Fruit fly (Drosophila melanogaster) whole organism, embryonic: ENCODE results near the gene sit.

Experiments
- CG10654 ChIP-seq: fragments of 200-800 bp; sonication (Bioruptor generic); optimal IDR thresholded peaks from 2 replicates; lab custom pipeline; 2016; ENCODE audit warnings: missing biosample characterization, missing genetic modification characterization
- CG11085 ChIP-seq: fragments of 200-800 bp; sonication (Bioruptor generic); IDR thresholded peaks from 2 replicates; pipeline ENCODE4 v1.3.6; 2022; ENCODE audit warnings: missing biosample characterization, missing genetic modification characterization
- CG14014 ChIP-seq: fragments of 200-800 bp; sonication (Bioruptor generic); IDR thresholded peaks from 2 replicates; pipeline ENCODE4 v1.3.6; 2022; ENCODE audit warnings: missing biosample characterization, missing genetic modification characterization
- CG15073 ChIP-seq: fragments of 200-800 bp; sonication (Bioruptor generic); optimal IDR thresholded peaks from 2 replicates; lab custom pipeline; 2016; ENCODE audit warnings: missing biosample characterization, missing genetic modification characterization
- CG1529 ChIP-seq: fragments of 200-800 bp; sonication (Bioruptor generic); optimal IDR thresholded peaks from 3 replicates; lab custom pipeline; 2018; ENCODE audit warnings: missing biosample characterization, missing genetic modification characterization
- CG16779 ChIP-seq: fragments of 200-800 bp; sonication (Bioruptor generic); IDR thresholded peaks from 2 replicates; pipeline ENCODE4 v1.3.6; 2022; ENCODE audit warnings: missing biosample characterization, missing genetic modification characterization
- CG30403 ChIP-seq: fragments of 200-800 bp; sonication (Bioruptor generic); optimal IDR thresholded peaks from 3 replicates; lab custom pipeline; 2016; ENCODE audit warnings: missing biosample characterization, missing genetic modification characterization
- CG32772 ChIP-seq: fragments of 200-800 bp; sonication (Bioruptor generic); IDR thresholded peaks from 2 replicates; pipeline ENCODE4 v1.3.6; 2022; ENCODE audit warnings: missing biosample characterization, missing genetic modification characterization
- CG33213 ChIP-seq: fragments of 200-800 bp; sonication (Bioruptor generic); optimal IDR thresholded peaks from 3 replicates; lab custom pipeline; 2016; ENCODE audit warnings: missing biosample characterization, missing genetic modification characterization
- CG33557 ChIP-seq: fragments of 200-800 bp; sonication (Bioruptor generic); optimal IDR thresholded peaks from 2 replicates; lab custom pipeline; 2019; ENCODE audit warnings: missing biosample characterization, mild to moderate bottlenecking, missing genetic modification characterization, moderate library complexity
- CG34422 ChIP-seq: fragments of 200-800 bp; sonication (Bioruptor generic); IDR thresholded peaks from 3 replicates; pipeline ENCODE4 v1.3.6; 2022; ENCODE audit warnings: missing biosample characterization, missing genetic modification characterization
- CG4404 ChIP-seq: fragments of 200-800 bp; sonication (Bioruptor generic); IDR thresholded peaks from 2 replicates; pipeline ENCODE4 v1.3.6; 2022; ENCODE audit warnings: missing biosample characterization, missing genetic modification characterization
- CG4617 ChIP-seq: fragments of 200-800 bp; sonication (Bioruptor generic); optimal IDR thresholded peaks from 3 replicates; lab custom pipeline; 2016; ENCODE audit warnings: missing biosample characterization, missing genetic modification characterization, borderline replicate concordance
- CG4707 ChIP-seq: fragments of 200-800 bp; sonication (Bioruptor generic); optimal IDR thresholded peaks from 2 replicates; lab custom pipeline; 2018; ENCODE audit warnings: missing biosample characterization, mild to moderate bottlenecking, missing genetic modification characterization, moderate library complexity
- CG6854 ChIP-seq: fragments of 200-800 bp; sonication (Bioruptor generic); optimal IDR thresholded peaks from 3 replicates; lab custom pipeline; 2017; ENCODE audit warnings: missing biosample characterization, mild to moderate bottlenecking, missing genetic modification characterization
- CG7372 ChIP-seq: fragments of 200-800 bp; sonication (Bioruptor generic); IDR thresholded peaks from 2 replicates; pipeline ENCODE4 v1.3.6; 2022; ENCODE audit warnings: missing biosample characterization, missing genetic modification characterization
- CG7928 ChIP-seq: fragments of 200-800 bp; sonication (Bioruptor generic); optimal IDR thresholded peaks from 2 replicates; lab custom pipeline; 2017; ENCODE audit warnings: missing biosample characterization, mild to moderate bottlenecking, missing genetic modification characterization
- CG7987 ChIP-seq: fragments of 200-800 bp; sonication (Bioruptor generic); optimal IDR thresholded peaks from 2 replicates; lab custom pipeline; 2018; ENCODE audit warnings: missing biosample characterization, mild to moderate bottlenecking, missing genetic modification characterization, moderate library complexity
- CG9437 ChIP-seq: fragments of 200-800 bp; sonication (Bioruptor generic); optimal IDR thresholded peaks from 2 replicates; lab custom pipeline; 2018; ENCODE audit warnings: missing biosample characterization, mild to moderate bottlenecking, missing genetic modification characterization
- CG9932 ChIP-seq: fragments of 200-800 bp; sonication (Bioruptor generic); IDR thresholded peaks from 2 replicates; pipeline ENCODE4 v1.3.6; 2022; ENCODE audit warnings: missing biosample characterization, missing genetic modification characterization
- CoRest ChIP-seq: fragments of 200-800 bp; sonication (Bioruptor generic); optimal IDR thresholded peaks from 3 replicates; lab custom pipeline; 2018; ENCODE audit warnings: missing biosample characterization, mild to moderate bottlenecking, missing genetic modification characterization, moderate library complexity
- Dbx ChIP-seq: fragments of 200-800 bp; sonication (Bioruptor generic); IDR thresholded peaks from 3 replicates; pipeline ENCODE4 v1.3.6; 2022; ENCODE audit warnings: missing biosample characterization, missing genetic modification characterization
- Deaf1 ChIP-seq: fragments of 200-800 bp; optimal IDR thresholded peaks from 3 replicates; lab custom pipeline; 2019; ENCODE audit warnings: missing biosample characterization, mild to moderate bottlenecking, missing genetic modification characterization, moderate library complexity
- Dll ChIP-seq: fragments of 200-800 bp; sonication (Bioruptor generic); IDR thresholded peaks from 4 replicates; pipeline ENCODE4 v1.3.6; 2022; ENCODE audit warnings: missing biosample characterization, missing genetic modification characterization; ENCODE audit not compliant: partially characterized antibody
- Doc3 ChIP-seq: fragments of 200-800 bp; sonication (Bioruptor generic); IDR thresholded peaks from 3 replicates; pipeline ENCODE4 v1.3.6; 2022; ENCODE audit warnings: missing biosample characterization, missing genetic modification characterization; ENCODE audit not compliant: partially characterized antibody
- HHEX ChIP-seq: fragments of 200-800 bp; sonication (Bioruptor generic); optimal IDR thresholded peaks from 3 replicates; lab custom pipeline; 2017; ENCODE audit warnings: missing biosample characterization, mild to moderate bottlenecking, missing genetic modification characterization, missing genetic modification reagents
- Hey ChIP-seq: fragments of 200-800 bp; sonication (Bioruptor generic); optimal IDR thresholded peaks from 3 replicates; lab custom pipeline; 2018; ENCODE audit warnings: missing biosample characterization, mild to moderate bottlenecking, missing genetic modification characterization
- Hr78 ChIP-seq, 2 experiments: fragments of 200-800 bp in 1 of 2; fragments of >200 bp in 1 of 2; sonication (Bioruptor generic) in 1 of 2; optimal IDR thresholded peaks; 2 replicates each; lab custom pipeline; 2017 to 2019; ENCODE audit warnings: missing biosample characterization in 2 of 2, missing genetic modification characterization in 2 of 2, mild to moderate bottlenecking in 1 of 2, moderate library complexity in 1 of 2
- NC2β ChIP-seq: fragments of 200-800 bp; sonication (Bioruptor generic); optimal IDR thresholded peaks from 2 replicates; lab custom pipeline; 2016; ENCODE audit warnings: missing biosample characterization, missing genetic modification characterization
- Optix ChIP-seq: fragments of 200-800 bp; sonication (Bioruptor generic); IDR thresholded peaks from 3 replicates; pipeline ENCODE4 v1.3.6; 2022; ENCODE audit warnings: missing biosample characterization, missing genetic modification characterization
- Pdp1 ChIP-seq, 2 experiments: fragments of 200-800 bp; sonication (Bioruptor generic); optimal IDR thresholded peaks; 3 replicates each; lab custom pipeline; 2016; ENCODE audit warnings: missing biosample characterization in 2 of 2, missing genetic modification characterization in 2 of 2, mild to moderate bottlenecking in 1 of 2, moderate library complexity in 1 of 2
- Rfx ChIP-seq: fragments of 200-800 bp; sonication (Bioruptor generic); IDR thresholded peaks from 2 replicates; pipeline ENCODE4 v1.3.6; 2022; ENCODE audit warnings: missing biosample characterization, missing genetic modification characterization
- ab ChIP-seq: fragments of 200-800 bp; sonication (Bioruptor generic); optimal IDR thresholded peaks from 2 replicates; lab custom pipeline; 2016; ENCODE audit warnings: missing biosample characterization, missing genetic modification characterization
- al ChIP-seq: fragments of 200-800 bp; sonication (Bioruptor generic); IDR thresholded peaks from 2 replicates; pipeline ENCODE4 v1.3.6; 2022; ENCODE audit warnings: missing biosample characterization, missing genetic modification characterization
- ase ChIP-seq: fragments of 200-800 bp; sonication (Bioruptor generic); IDR thresholded peaks from 3 replicates; pipeline ENCODE4 v1.3.6; 2022; ENCODE audit warnings: missing biosample characterization, missing genetic modification characterization
- ato ChIP-seq: fragments of 200-800 bp; sonication (Bioruptor generic); IDR thresholded peaks from 2 replicates; pipeline ENCODE4 v1.3.6; 2022; ENCODE audit warnings: missing biosample characterization, missing genetic modification characterization; ENCODE audit not compliant: partially characterized antibody
- cad ChIP-seq: fragments of >200 bp; optimal IDR thresholded peaks from 2 replicates; lab custom pipeline; 2017; ENCODE audit warnings: missing biosample characterization, missing genetic modification characterization
- chinmo ChIP-seq: fragments of 200-800 bp; sonication (Bioruptor generic); IDR thresholded peaks from 4 replicates; pipeline ENCODE4 v1.3.6; 2022; ENCODE audit warnings: missing biosample characterization, missing genetic modification characterization; ENCODE audit not compliant: partially characterized antibody
- ci ChIP-seq: fragments of 200-800 bp; sonication (Bioruptor generic); IDR thresholded peaks from 3 replicates; pipeline ENCODE4 v1.3.6; 2022; ENCODE audit warnings: missing biosample characterization, missing genetic modification characterization
- danr ChIP-seq: fragments of 200-800 bp; sonication (Bioruptor generic); IDR thresholded peaks from 2 replicates; pipeline ENCODE4 v1.3.6; 2022; ENCODE audit warnings: missing biosample characterization, missing genetic modification characterization
- dpn ChIP-seq, 2 experiments: fragments of 200-800 bp; sonication (Bioruptor generic); optimal IDR thresholded peaks; 3 replicates each; lab custom pipeline; 2016; ENCODE audit warnings: missing biosample characterization in 2 of 2, missing genetic modification characterization in 2 of 2
- eve ChIP-seq, 2 experiments: fragments of >200 bp; optimal IDR thresholded peaks; 2 replicates each; lab custom pipeline; 2017; ENCODE audit warnings: missing biosample characterization in 2 of 2, missing genetic modification characterization in 2 of 2
- jumu ChIP-seq: fragments of 200-800 bp; sonication (Bioruptor generic); optimal IDR thresholded peaks from 3 replicates; lab custom pipeline; 2016; ENCODE audit warnings: missing biosample characterization, missing genetic modification characterization
- slou ChIP-seq: fragments of 200-800 bp; sonication (Bioruptor generic); optimal IDR thresholded peaks from 3 replicates; lab custom pipeline; 2016; ENCODE audit warnings: missing biosample characterization, missing genetic modification characterization
- sqz ChIP-seq: fragments of 200-800 bp; sonication (Bioruptor generic); optimal IDR thresholded peaks from 3 replicates; lab custom pipeline; 2018; ENCODE audit warnings: missing biosample characterization, mild to moderate bottlenecking, missing genetic modification characterization

Gene sit

dm6 chr3R:22525546-22526352 lies 36.6 kb downstream of the sit start (continued):
- TF ChIP-seq CG7928 (GFP tag; lab: Kevin White, UChicago) (no peak), CG33557 (GFP tag; lab: Kevin White, UChicago) (no peak), Hey (tag; lab: Kevin White, UChicago) (peak; percentile 56), CoRest (tag; lab: Kevin White, UChicago) (peak; percentile 27), chinmo (GFP tag; lab: Robert Waterston, UW) (0 out of 4 replicates have a peak, but pooled peaks have one; percentile 15), CG7372 (GFP tag; lab: Robert Waterston, UW) (no peak), cad (GFP tag; lab: Kevin White, UChicago) (no peak), Pdp1 (GFP tag; optimal IDR thresholded peaks at IDR 0.05; lab: Kevin White, UChicago) (peak in 1 of 2 experiments; percentile 4), CG1529 (GFP tag; lab: Kevin White, UChicago) (no peak), CG7987 (GFP tag; lab: Kevin White, UChicago) (peak; percentile 45), CG34422 (0 out of 3 replicates have a peak, but pooled peaks have one; percentile 7), CG6854 (GFP tag; lab: Kevin White, UChicago) (peak; percentile 11)

- no peak for TF ChIP-seq CG9437 (GFP tag; lab: Kevin White, UChicago)
- TF ChIP-seq Dll (GFP tag; lab: Robert Waterston, UW): no peak
- no peak for TF ChIP-seq CG10654 (GFP tag; lab: Kevin White, UChicago)
- TF ChIP-seq CG33213: no peak
- TF ChIP-seq HHEX: no peak
- peak; percentile 18; the same call in 1 of the 3 replicates for TF ChIP-seq ci (GFP tag; lab: Robert Waterston, UW)
- TF ChIP-seq ab (GFP tag; lab: Kevin White, UChicago): no peak
- peak; percentile 27; the same call in 1 of the 2 replicates for TF ChIP-seq Rfx (GFP tag; lab: Robert Waterston, UW)
- TF ChIP-seq CG15073 (GFP tag; lab: Kevin White, UChicago): no peak
- TF ChIP-seq CG30403 (GFP tag; lab: Kevin White, UChicago): no peak
- TF ChIP-seq Deaf1 (tag; lab: Kevin White, UChicago): no peak
- TF ChIP-seq ase (GFP tag; lab: Robert Waterston, UW): 0 out of 3 replicates have a peak, but pooled peaks have one; percentile 25
- TF ChIP-seq Optix: no peak
- TF ChIP-seq CG4404 (GFP tag; lab: Robert Waterston, UW): no peak
- no peak for TF ChIP-seq CG11085 (GFP tag; lab: Robert Waterston, UW)
- TF ChIP-seq danr: no peak
- TF ChIP-seq CG14014: 0 out of 2 replicates have a peak, but pooled peaks have one; percentile 5
- TF ChIP-seq CG9932 (GFP tag; lab: Robert Waterston, UW): 0 out of 2 replicates have a peak, but pooled peaks have one; percentile 3
- TF ChIP-seq Hr78 (GFP tag; optimal IDR thresholded peaks at IDR 0.05; lab: Kevin White, UChicago): peak in 1 of 2 experiments; percentile 84
- 0 out of 4 replicates have a peak, but pooled peaks have one; percentile 7 for TF ChIP-seq chinmo (GFP tag; lab: Robert Waterston, UW)
- 0 out of 2 replicates have a peak, but pooled peaks have one; percentile 9 for TF ChIP-seq CG32772
- TF ChIP-seq, all 482 proteins: peak for 8
Measured at dm6 chr3R:22525073-22525413, 37.3 kb downstream of the sit start.

- TF ChIP-seq CG34422 (no peak), slou (GFP tag; lab: Kevin White, UChicago) (no peak), al (no peak), ab (GFP tag; lab: Kevin White, UChicago) (no peak), CG16779 (GFP tag; lab: Robert Waterston, UW) (no peak), sqz (GFP tag; lab: Kevin White, UChicago) (peak; percentile 86), dpn (GFP tag; optimal IDR thresholded peaks at IDR 0.05; lab: Kevin White, UChicago) (peak; percentile 24 to 37), ato (GFP tag; lab: Robert Waterston, UW) (no peak), jumu (GFP tag; lab: Kevin White, UChicago) (peak; percentile 10), NC2β (GFP tag; lab: Kevin White, UChicago) (no peak), CG4707 (GFP tag; lab: Kevin White, UChicago) (peak; percentile 75), Dbx (GFP tag; lab: Robert Waterston, UW) (peak; percentile 30; the same call in 1 of the 3 replicates), CG4617 (GFP tag; lab: Kevin White, UChicago) (no peak), Doc3 (GFP tag; lab: Robert Waterston, UW) (no peak), eve (GFP tag; optimal IDR thresholded peaks at IDR 0.05; lab: Kevin White, UChicago) (peak in 1 of 2 experiments; percentile 85)
Measured at dm6 chr3R:22524344-22525072, 37.9 kb downstream of the sit start.
